Worm (Caenorhabditis elegans): Measurements from ENCODE around the gene C30B5.17.

ce11 chrII:6235432-6236092 lies 32.8 kb upstream of the C30B5.17 start, which contains the start of gene T24H7.9:
- no peak for TF ChIP-seq elt-3 (tag; optimal IDR thresholded peaks at IDR 0.05)
- TF ChIP-seq nhr-237 (tag; optimal IDR thresholded peaks at IDR 0.05), result no peak
- no peak for TF ChIP-seq ztf-11 (tag; optimal IDR thresholded peaks at IDR 0.05)
- TF ChIP-seq zag-1 (tag; optimal IDR thresholded peaks at IDR 0.05), result no peak
- TF ChIP-seq lin-35 (GFP tag; optimal IDR thresholded peaks at IDR 0.05), result no peak
- no peak for TF ChIP-seq nhr-28 (tag; optimal IDR thresholded peaks at IDR 0.05)
